Worm (Caenorhabditis elegans) whole organism, late embryonic: Measurements from ENCODE around the gene F40F9.3.

Experiments used
- T23F11.4 ChIP-seq: fragments of 200-800 bp; sonication (Bioruptor generic); optimal IDR thresholded peaks from 2 replicates; lab custom pipeline; 2018; ENCODE audit warnings: mild to moderate bottlenecking, missing genetic modification characterization, missing compliant biosample characterization
- sox-4 ChIP-seq: sonication (generic microtip); optimal IDR thresholded peaks from 2 replicates; lab custom pipeline; 2017; ENCODE audit warnings: mild to moderate bottlenecking, missing genetic modification characterization, inconsistent platforms, missing compliant biosample characterization
- unc-55 ChIP-seq: sonication (generic microtip); optimal IDR thresholded peaks from 2 replicates; lab custom pipeline; 2017; ENCODE audit warnings: missing biosample characterization, missing genetic modification reagents, missing genetic modification characterization

DNA sequence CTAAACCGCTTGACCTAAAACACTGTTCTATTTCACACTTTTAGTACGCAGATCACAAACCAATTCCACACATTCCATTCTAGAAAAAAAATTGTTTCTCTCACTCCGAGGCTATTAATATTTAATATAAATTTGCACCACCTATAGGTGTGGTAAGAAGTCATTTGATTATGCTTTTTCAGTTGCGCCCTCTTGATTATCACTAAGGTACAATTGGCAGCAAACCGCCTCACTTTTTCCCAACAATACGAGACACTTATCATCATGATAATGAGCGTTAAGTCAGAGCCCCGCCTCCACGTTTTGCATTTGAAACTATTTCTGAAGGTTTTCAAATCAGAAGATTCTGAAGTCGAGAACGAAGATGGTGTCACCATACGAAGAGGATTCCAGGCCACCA is 22.3 kb downstream of the F40F9.3 start, which contains the start of gene aqp-4:
- TF ChIP-seq unc-55 (GFP tag; lab: Kevin White, UChicago) (no peak), T23F11.4 (GFP tag; lab: Kevin White, UChicago) (no peak), sox-4 (tag; lab: Kevin White, UChicago) (no peak)
